Fruit fly (Drosophila melanogaster): ENCODE measurements around the gene twin.

The twin gene

DNA sequence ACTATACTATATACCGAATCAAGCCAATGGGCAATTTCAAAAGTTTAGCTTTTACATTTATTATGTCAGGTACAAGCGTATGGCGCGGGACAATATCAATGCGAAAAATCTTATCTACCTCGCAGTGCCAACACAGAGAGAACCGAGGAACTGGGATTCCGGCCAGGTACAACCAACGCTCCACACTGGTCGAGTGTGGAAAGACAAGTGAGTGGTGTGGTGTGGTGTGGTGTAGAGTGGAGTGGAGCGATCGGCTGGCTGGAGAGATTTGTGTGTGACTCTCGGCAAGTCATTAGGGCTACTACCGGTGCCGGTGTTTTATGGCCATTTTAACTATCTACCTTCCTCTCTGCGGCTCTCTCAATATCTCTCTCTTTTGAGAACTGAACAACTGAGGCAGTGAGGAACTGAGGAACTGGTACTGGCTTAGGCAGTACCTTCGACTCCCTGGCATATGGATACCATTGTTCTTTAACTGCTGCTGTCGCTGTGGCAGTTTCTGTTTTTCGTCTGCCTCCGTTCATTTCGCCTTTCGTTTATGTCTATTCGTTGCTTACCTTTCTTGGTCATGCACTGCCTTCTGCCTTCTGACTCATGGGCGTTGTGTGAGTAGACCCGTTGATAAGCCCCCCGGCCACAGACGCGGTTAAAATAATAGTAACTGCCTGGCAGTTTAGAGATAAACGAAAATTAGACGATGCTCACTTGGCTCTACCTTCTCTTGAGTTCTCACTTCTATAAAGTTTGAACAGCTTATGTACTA, 37.7 kb upstream of the twin start (continued):
- TF ChIP-seq CG9609 (GFP tag; optimal IDR thresholded peaks at IDR 0.05) (no peak), Sin3A (optimal IDR thresholded peaks at IDR 0.05) (no peak), Sry-δ (GFP tag; optimal IDR thresholded peaks at IDR 0.05) (peak; percentile 49), btn (GFP tag; optimal IDR thresholded peaks at IDR 0.05) (peak; percentile 85), Asciz (GFP tag; optimal IDR thresholded peaks at IDR 0.05) (peak; percentile 77), Hmr (GFP tag; optimal IDR thresholded peaks at IDR 0.05) (peak; percentile 92), CG10267 (tag; optimal IDR thresholded peaks at IDR 0.05) (peak; percentile 82), CG6854 (GFP tag; optimal IDR thresholded peaks at IDR 0.05) (peak; percentile 79), CG10462 (GFP tag; optimal IDR thresholded peaks at IDR 0.05) (peak; percentile 52), h (optimal IDR thresholded peaks at IDR 0.05) (no peak), usp (GFP tag; optimal IDR thresholded peaks at IDR 0.05) (no peak), ind (GFP tag; optimal IDR thresholded peaks at IDR 0.05) (peak; percentile 91), H2.0 (GFP tag; IDR thresholded peaks at IDR 0.05) (peak; percentile 84), dpn (GFP tag; optimal IDR thresholded peaks at IDR 0.05) (peak; percentile 91 to 94), sug (tag; optimal IDR thresholded peaks at IDR 0.05) (peak; percentile 67), ase (GFP tag; IDR thresholded peaks at IDR 0.05) (peak; percentile 77; the same call in 2 of the 3 replicates), sr (GFP tag; IDR thresholded peaks at IDR 0.05) (peak; percentile 68; the same call in 1 of the 3 replicates), ci (GFP tag; IDR thresholded peaks at IDR 0.05) (peak; percentile 94), CG11723 (GFP tag; optimal IDR thresholded peaks at IDR 0.05) (peak; percentile 84), Mad (GFP tag; optimal IDR thresholded peaks at IDR 0.05) (peak; percentile 64), CG14014 (GFP tag; IDR thresholded peaks at IDR 0.05) (peak; percentile 88), lola (GFP tag; optimal IDR thresholded peaks at IDR 0.05) (peak in 1 of 3 experiments; percentile 83), aop (GFP tag; IDR thresholded peaks at IDR 0.05) (peak; percentile 49; the same call in 1 of the 2 replicates), CG18476 (GFP tag; optimal IDR thresholded peaks at IDR 0.05) (peak; percentile 82), dysf (GFP tag; IDR thresholded peaks at IDR 0.05) (peak; percentile 87), CG14710 (tag; optimal IDR thresholded peaks at IDR 0.05) (peak; percentile 83), br (optimal IDR thresholded peaks at IDR 0.05) (no peak), al (GFP tag; IDR thresholded peaks at IDR 0.05) (peak; percentile 85), Atf-2 (GFP tag; optimal IDR thresholded peaks at IDR 0.05) (peak; percentile 88), gcm (GFP tag; optimal IDR thresholded peaks at IDR 0.05) (peak; percentile 77), CG6272 (GFP tag; IDR thresholded peaks at IDR 0.05) (peak; percentile 54), kah (GFP tag; optimal IDR thresholded peaks at IDR 0.05) (peak; percentile 50), CG11560 (tag; IDR thresholded peaks at IDR 0.05) (peak; percentile 70), CG30403 (GFP tag; optimal IDR thresholded peaks at IDR 0.05) (peak; percentile 90), CG2889 (GFP tag; IDR thresholded peaks at IDR 0.05) (peak; percentile 84), p53 (GFP tag; optimal IDR thresholded peaks at IDR 0.05) (peak; percentile 68), odd (GFP tag; optimal IDR thresholded peaks at IDR 0.05) (peak; percentile 84), knrl (GFP tag; IDR thresholded peaks at IDR 0.05; ENCODE audit: partially characterized antibody) (no peak), CG32767 (GFP tag; IDR thresholded peaks at IDR 0.05) (peak; percentile 83), CG6813 (GFP tag; optimal IDR thresholded peaks at IDR 0.05) (peak; percentile 90), bcd (GFP tag; optimal IDR thresholded peaks at IDR 0.05) (peak; percentile 91), Side (GFP tag; optimal IDR thresholded peaks at IDR 0.05) (peak; percentile 93), sqz (GFP tag; optimal IDR thresholded peaks at IDR 0.05) (peak; percentile 28), CG30431 (GFP tag; optimal IDR thresholded peaks at IDR 0.05) (peak; percentile 85), CG17802 (tag; optimal IDR thresholded peaks at IDR 0.05) (peak; percentile 78), nmo (GFP tag; optimal IDR thresholded peaks at IDR 0.05) (peak; percentile 89), gem (tag; optimal IDR thresholded peaks at IDR 0.05) (peak; percentile 93), Nf-YC (tag; optimal IDR thresholded peaks at IDR 0.05) (peak; percentile 36), Kr (GFP tag; optimal IDR thresholded peaks at IDR 0.05) (peak; percentile 53), crc (GFP tag; optimal IDR thresholded peaks at IDR 0.05) (peak; percentile 85), emc (GFP tag; optimal IDR thresholded peaks at IDR 0.05) (peak; percentile 81)
